Worm (Caenorhabditis elegans) whole organism, L1 larva: Measurements from ENCODE around the gene nspe-5.

Source experiments
- efl-1 ChIP-seq, 4 experiments: fragments of 150-350 bp; optimal IDR thresholded peaks in 3 of 4; peaks in 1 of 4; 1 replicate in 1 of 4; 2 replicates in 3 of 4; lab custom pipeline; 2014; ENCODE audit warnings: missing biosample characterization in 2 of 4, missing genetic modification characterization in 2 of 4, missing genetic modification reagents in 2 of 4
- fkh-10 ChIP-seq: sonication (generic microtip); optimal IDR thresholded peaks from 2 replicates; lab custom pipeline; 2017; ENCODE audit warnings: missing biosample characterization, missing genetic modification reagents, missing genetic modification characterization
- hpl-2 ChIP-seq: fragments of 150-350 bp; optimal IDR thresholded peaks from 2 replicates; lab custom pipeline; 2014; ENCODE audit warnings: missing biosample characterization, missing genetic modification reagents, missing genetic modification characterization
- snpc-4 ChIP-seq: fragments of 150-350 bp; optimal IDR thresholded peaks from 2 replicates; lab custom pipeline; 2014; ENCODE audit warnings: missing biosample characterization, missing genetic modification characterization
- snu-23 ChIP-seq: sonication (generic microtip); optimal IDR thresholded peaks from 2 replicates; lab custom pipeline; 2016; ENCODE audit warnings: missing genetic modification characterization, missing compliant biosample characterization

ce11 chrII:12626887-12627286 lies 1.8 kb upstream of the nspe-5 start, which contains the start of gene nspe-7:
- no peak for TF ChIP-seq fkh-10
- no peak for TF ChIP-seq hpl-2
- TF ChIP-seq snpc-4 (tag; lab: Kevin White, UChicago) = no peak
- TF ChIP-seq efl-1 (optimal IDR thresholded peaks at IDR 0.05; lab: Kevin White, UChicago) = no peak
- TF ChIP-seq efl-1 (GFP tag; optimal IDR thresholded peaks at IDR 0.05 in 1 of 2; lab: Kevin White, UChicago) = no peak
- TF ChIP-seq snu-23 (GFP tag; lab: Kevin White, UChicago) = no peak
